Worm (Caenorhabditis elegans): ENCODE results near the gene snx-14.

Gene snx-14

DNA sequence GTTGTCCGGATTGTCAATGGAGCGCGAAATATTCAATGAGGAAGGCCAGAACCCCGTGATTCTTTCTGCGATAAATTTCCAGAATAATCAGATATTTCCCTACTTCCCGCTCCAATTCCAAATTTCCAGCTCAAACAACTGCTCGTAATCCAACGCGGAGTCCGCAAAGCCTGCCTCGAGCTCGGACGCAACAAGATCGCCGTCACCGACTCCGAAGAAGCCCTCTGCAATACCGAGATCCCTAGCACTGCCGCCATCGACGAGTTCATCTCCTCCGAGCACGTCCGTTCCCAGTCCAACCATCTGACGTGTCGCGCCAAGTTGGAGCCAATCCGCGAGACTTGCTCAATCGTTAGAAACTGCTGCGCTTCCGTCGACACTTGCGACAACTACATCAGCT lies 45.9 kb downstream of the snx-14 start:
- TF ChIP-seq him-1 (tag; optimal IDR thresholded peaks at IDR 0.05), result no peak
- TF ChIP-seq dao-5 (tag; optimal IDR thresholded peaks at IDR 0.05), result no peak
- TF ChIP-seq W03F9.2 (tag; optimal IDR thresholded peaks at IDR 0.05), result no peak

DNA sequence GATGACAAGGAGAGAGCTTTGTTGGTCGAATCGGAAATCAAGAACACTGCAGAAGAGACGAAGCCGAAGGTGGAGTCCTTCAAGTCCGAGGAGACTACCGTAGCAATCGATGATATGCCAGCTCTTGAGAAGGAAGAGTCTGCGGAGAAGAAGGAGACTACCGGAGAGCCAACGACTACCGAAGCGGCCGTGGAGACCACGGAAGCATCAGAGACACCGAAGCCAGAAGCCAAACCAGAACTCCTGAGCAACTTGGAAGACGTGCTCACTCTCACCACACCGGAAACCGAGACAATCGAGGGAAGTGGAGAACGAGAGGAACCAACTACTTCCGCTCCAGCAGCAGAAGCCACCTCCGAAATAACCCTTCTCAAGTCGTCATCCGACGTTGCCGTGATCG lies 46.9 kb downstream of the snx-14 start:
- TF ChIP-seq him-1 (tag; optimal IDR thresholded peaks at IDR 0.05), result no peak
- TF ChIP-seq W03F9.2 (tag; optimal IDR thresholded peaks at IDR 0.05), result no peak
- no peak for TF ChIP-seq dao-5 (tag; optimal IDR thresholded peaks at IDR 0.05)

DNA sequence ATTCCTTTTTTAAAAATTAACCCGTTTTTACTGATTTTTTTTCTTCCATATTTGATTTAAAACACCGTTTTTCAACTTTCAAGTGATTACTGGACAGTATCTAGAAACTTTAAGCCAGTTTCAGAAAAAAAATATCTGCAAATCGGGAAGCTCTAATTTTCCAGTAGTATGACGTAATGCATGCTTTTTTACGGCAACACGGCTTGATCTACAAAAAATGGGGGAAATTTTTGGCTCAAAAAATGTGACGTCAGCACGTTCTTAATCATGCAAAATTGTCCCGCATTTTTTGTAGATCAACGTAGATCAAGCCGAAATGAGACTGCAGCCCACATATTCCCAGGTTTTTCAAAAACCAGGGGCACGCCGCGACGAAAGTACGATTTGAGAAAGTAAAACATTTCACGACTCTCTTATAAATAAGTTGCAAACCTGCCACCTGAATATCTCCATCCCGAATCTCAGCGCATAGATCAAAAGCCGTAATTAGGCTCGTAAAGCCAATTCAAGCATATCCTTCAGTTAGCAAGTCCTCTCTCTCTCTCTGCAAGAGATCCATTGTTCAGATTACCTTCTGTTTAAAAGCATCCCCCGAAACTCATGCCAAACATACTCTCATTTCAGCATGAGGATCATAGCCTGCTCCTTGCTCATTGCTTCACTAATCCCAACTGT lies 49.1 kb downstream of the snx-14 start, which contains the start of gene E01G4.6:
Gene E01G4.6 (plus strand): TSS at position 625 of the 675 bp plus-strand sequence.
- TF ChIP-seq W03F9.2 (tag; optimal IDR thresholded peaks at IDR 0.05), result no peak
- TF ChIP-seq him-1 (tag; optimal IDR thresholded peaks at IDR 0.05), result no peak
- no peak for TF ChIP-seq dao-5 (tag; optimal IDR thresholded peaks at IDR 0.05)

DNA sequence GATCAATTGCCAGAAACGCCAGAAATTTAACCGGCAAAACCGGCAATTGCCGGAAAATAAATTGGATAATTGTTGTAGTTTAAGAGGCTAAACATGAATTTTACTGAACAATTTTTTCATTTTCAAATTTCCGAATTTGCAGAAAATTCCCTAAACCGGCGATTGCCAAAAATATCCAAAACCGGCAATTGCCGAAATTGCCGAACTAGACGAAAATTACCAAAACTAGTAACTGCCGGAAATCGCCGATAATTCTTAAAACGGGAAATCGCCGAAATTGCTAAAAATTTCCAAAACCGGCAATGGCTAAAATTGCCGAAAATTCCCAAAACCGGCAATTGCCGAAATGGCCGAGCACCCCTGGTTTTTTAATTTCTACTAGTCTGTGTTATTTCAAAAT lies 51.6 kb downstream of the snx-14 start:
- TF ChIP-seq dao-5 (tag; optimal IDR thresholded peaks at IDR 0.05), result no peak
- no peak for TF ChIP-seq W03F9.2 (tag; optimal IDR thresholded peaks at IDR 0.05)
- TF ChIP-seq him-1 (tag; optimal IDR thresholded peaks at IDR 0.05), result no peak

DNA sequence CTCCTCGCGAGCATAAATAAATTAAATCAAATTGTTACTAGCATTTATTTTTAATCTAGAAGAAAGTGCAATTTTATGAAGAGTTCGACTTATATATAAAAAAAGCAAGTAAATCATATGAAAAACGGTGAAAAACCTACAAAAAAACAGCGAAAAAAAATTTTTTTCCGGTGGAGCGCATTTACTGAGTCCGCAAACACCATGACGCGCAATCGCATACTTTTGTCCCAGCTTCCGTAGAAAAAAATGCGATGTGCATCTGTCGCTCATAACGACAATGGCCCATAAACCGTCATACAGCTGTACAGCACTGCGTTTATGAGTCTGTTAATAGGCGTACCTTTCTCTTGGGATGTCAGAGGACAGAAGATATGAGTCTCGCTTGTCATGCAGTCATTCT lies 53.8 kb downstream of the snx-14 start:
- peak; percentile 26 for TF ChIP-seq W03F9.2 (tag; optimal IDR thresholded peaks at IDR 0.05)
- no peak for TF ChIP-seq dao-5 (tag; optimal IDR thresholded peaks at IDR 0.05)
- TF ChIP-seq him-1 (tag; optimal IDR thresholded peaks at IDR 0.05), result no peak

Data from whole organism, L4/young adult.